Fruit fly (Drosophila melanogaster) Kc167 (cell line): ENCODE measurements around the gene CG7049.

Experiments
- Myc ChIP-seq: fragments of >200 bp; optimal IDR thresholded peaks from 2 replicates; lab custom pipeline; 2017; ENCODE audit warnings: missing external identifiers
- Sin3A ChIP-seq: fragments of >200 bp; optimal IDR thresholded peaks from 2 replicates; lab custom pipeline; 2018; ENCODE audit warnings: missing external identifiers
- h ChIP-seq: fragments of >200 bp; optimal IDR thresholded peaks from 3 replicates; lab custom pipeline; 2018; ENCODE audit warnings: missing external identifiers
- insv ChIP-seq: fragments of >200 bp; optimal IDR thresholded peaks from 3 replicates; lab custom pipeline; 2018; ENCODE audit warnings: missing external identifiers
- psq ChIP-seq: fragments of >200 bp; optimal IDR thresholded peaks from 2 replicates; lab custom pipeline; 2017; ENCODE audit warnings: missing external identifiers
- ttk ChIP-seq: sonication (Bioruptor generic); optimal IDR thresholded peaks from 2 replicates; lab custom pipeline; 2017; ENCODE audit warnings: missing external identifiers

CG7049 gene

DNA sequence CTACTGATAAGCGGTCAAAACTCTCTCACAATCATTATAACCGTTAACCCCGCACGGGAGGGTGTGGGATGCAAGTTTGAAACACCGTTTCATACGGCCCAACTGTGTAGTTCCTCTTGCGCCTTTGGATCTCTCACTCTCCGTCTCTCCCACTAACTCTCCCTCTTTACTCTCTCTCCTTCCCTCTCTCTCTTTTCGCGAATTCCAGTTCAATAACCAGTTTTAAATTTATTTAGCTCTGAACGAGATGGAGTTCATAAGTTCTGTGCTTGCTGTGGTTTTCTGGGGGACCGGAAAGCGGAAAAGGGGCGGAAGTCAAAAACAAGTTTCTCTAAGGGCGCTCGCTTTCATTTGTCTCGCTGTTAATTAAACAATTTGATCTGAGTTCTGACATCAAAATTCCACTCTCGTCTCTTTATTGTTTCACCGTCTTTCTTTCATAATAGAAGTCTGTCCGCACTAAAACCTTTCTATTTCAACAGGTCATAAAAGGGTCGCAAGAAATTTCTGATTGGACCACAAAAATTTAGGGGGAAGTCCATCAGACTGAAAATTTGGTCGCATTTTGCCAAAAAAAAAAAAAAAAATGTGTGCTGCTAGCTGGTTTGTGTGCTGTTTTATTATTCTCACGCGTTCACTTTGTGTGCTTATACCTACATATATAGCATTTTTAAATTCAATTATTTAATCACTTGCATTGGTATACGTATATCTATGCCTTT lies 35.0 kb downstream of the CG7049 start:
- TF ChIP-seq ttk (lab: Kevin White, UChicago), result no peak
- TF ChIP-seq insv (lab: Kevin White, UChicago), result no peak

DNA sequence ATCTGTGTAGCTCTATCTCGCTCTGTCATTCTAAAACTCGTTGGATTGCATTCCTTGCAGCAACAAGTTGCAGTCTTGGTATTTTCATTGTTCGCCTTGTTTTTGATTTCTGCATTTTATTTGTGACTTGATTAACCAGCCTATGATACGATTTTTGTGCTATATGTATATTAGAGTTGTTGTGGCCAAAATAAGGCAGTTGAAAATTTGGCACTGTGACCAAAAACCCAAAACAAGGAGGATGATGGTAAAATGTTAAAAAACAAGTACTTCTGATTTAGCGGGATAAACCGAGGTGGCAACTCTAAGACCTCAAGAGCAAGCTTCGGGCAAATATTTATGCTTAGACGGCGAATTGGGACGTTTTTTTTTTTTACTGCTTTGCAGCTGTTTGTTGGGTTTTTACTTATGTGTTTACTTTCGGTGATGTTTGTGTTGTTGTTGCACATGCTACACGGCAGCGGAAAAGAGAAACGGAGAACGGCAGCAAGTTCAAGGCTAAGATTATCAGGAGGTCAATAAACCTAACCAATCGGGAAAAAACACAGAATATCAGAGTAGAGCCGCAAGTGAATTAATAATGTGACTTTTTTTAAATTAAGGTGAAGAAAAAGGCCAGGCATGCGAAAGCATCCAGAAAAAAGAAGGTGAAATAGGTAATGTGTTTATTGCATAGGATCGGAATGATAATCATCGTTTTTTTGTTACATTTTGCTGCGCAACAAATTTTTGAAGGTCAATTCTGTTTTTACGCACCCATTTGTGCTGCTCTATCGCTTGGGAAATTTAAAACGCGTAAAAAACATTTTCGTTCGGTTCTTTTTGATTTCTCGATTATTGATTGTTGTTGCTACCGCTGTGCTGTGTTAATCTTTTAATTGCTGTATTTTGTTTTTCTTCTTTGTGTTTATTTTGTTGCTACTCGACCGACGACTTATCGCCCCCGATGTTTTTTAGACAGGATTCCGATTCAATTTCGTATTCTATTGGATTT lies 36.2 kb downstream of the CG7049 start:
- TF ChIP-seq insv (lab: Kevin White, UChicago), result no peak
- TF ChIP-seq psq (lab: Kevin White, UChicago), result no peak
- TF ChIP-seq h (lab: Kevin White, UChicago), result no peak
- no peak for TF ChIP-seq Sin3A (lab: Kevin White, UChicago)
- no peak for TF ChIP-seq Myc (lab: Kevin White, UChicago)
- no peak for TF ChIP-seq ttk (lab: Kevin White, UChicago)

DNA sequence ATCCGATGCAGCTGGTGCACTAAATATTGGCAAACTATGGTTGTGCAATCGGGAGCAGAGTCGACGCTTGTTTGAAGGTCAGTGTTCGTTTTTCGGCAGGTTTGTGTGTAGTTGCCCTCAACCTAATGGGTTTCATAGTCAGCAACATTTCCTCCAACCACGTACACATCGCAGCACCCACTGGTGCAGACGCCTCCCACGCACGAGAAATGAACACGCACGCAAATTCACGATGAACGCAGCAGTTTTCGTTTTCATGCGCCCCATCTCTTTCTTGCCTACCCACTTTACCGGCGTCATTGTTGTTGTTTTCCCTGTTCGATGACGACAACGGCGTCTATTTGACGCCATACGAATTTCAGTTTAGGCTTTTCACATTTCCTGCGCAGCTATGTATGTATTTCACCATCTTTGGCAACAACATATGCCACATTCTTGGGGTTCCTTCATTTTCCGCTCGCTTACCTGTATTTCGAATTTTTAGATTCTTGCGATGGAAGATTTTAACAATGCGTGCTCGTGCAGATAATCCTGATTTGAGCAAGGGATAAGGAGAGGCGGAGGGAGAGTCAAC lies 38.3 kb downstream of the CG7049 start:
- TF ChIP-seq ttk (lab: Kevin White, UChicago) (no peak), insv (lab: Kevin White, UChicago) (no peak), h (lab: Kevin White, UChicago) (no peak), Sin3A (lab: Kevin White, UChicago) (no peak), Myc (lab: Kevin White, UChicago) (no peak), psq (lab: Kevin White, UChicago) (no peak)

DNA sequence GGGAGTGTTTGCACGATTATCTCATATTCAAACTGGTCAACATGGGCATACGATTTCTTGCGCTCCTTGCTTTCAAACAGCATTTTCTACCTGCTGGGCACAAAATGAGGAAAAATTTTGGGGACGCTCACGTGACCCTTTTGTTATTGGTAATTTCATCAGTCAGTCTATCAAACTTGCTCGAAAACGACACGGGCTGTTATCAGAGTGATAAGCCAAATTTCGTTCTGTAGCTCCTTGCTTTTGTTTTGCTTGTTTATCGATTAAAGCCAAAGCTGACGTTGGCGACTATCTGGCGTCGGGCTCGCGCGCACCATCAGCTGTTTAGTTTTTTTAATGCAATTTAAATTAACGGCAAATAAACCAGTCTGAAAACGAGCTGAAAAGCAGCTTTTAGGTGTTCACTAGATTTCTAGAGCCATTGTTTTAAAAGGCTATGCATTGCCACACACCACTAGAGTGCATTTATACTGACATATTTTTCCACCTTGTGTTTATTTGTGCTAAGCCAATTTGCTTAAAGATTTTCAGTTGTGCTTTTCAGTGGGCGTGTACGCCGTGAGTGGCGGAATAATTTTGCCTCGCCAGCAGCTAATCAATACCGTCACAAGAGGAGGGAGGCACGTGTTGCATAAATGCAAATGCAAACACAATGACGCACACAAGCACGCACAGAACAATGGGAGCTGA lies 39.3 kb downstream of the CG7049 start:
- TF ChIP-seq ttk (lab: Kevin White, UChicago) (no peak), Sin3A (lab: Kevin White, UChicago) (no peak), psq (lab: Kevin White, UChicago) (no peak), h (lab: Kevin White, UChicago) (no peak), insv (lab: Kevin White, UChicago) (no peak), Myc (lab: Kevin White, UChicago) (no peak)

DNA sequence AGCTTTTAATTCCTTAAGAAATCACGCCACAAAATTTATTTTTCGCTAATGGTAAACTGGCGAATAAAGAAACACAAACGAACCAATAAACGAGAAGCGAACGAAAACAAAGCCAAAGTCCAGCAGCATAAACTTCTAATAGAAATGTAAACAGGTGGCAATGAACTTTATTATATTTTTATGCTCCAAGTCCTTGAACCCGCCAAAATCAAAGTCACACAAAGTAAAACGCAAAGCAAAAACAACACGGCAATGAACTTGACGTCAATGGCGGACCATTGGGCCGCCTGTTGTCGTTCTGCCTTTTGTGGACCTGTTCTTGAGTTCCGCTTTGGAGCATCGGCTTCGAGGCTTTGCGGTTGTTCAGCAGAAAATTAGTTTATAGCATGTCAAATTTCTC lies 41.2 kb downstream of the CG7049 start:
- TF ChIP-seq Myc (lab: Kevin White, UChicago), result no peak
- TF ChIP-seq ttk (lab: Kevin White, UChicago), result no peak
- no peak for TF ChIP-seq psq (lab: Kevin White, UChicago)
- no peak for TF ChIP-seq insv (lab: Kevin White, UChicago)
- TF ChIP-seq Sin3A (lab: Kevin White, UChicago), result no peak
- no peak for TF ChIP-seq h (lab: Kevin White, UChicago)

DNA sequence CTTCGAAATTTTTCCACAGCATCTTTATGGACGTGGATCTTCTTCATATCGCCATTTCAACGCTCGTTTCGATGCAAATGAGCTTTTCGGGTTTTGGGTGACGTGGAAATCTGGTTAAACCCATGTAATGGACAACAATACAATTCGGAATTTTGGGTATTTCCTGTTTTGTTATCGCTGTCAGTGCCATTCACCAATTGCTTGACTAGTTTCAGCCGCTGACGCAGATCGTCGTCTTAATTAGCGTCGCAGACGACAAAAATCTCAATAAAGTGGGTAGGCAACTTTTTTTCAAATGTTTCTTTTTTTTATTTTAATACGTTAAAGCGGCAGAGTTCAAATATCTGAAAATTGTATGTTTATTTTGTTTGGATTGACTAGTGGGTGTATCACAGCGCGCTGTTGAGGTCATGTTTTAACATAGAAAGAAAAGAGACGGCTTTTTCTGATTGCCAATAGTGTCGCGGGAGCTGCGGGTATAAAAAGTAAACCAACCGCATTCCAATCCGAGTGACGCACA lies 42.2 kb downstream of the CG7049 start:
- TF ChIP-seq Myc (lab: Kevin White, UChicago), result no peak
- no peak for TF ChIP-seq ttk (lab: Kevin White, UChicago)
- no peak for TF ChIP-seq insv (lab: Kevin White, UChicago)
- no peak for TF ChIP-seq psq (lab: Kevin White, UChicago)
- TF ChIP-seq Sin3A (lab: Kevin White, UChicago), result no peak
- no peak for TF ChIP-seq h (lab: Kevin White, UChicago)

DNA sequence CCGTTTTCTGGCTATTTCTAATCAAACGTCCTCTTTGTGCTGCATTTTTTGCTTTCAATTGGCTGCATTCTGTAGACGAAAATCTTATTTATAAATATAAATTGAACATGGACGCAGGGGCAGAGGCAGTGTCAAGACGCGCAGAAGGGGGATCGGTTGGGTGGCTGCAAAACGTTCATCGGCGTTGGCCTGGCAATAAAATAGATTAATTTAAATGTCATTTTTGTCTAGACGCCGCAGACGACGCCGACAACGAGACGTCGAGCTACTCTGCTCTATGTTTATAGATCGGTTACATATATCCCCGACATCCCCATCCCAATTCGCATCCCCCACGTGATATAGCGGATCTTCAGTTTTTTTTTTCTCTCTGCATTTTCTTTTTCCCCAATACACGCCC lies 42.6 kb downstream of the CG7049 start:
- no peak for TF ChIP-seq Myc (lab: Kevin White, UChicago)
- no peak for TF ChIP-seq ttk (lab: Kevin White, UChicago)
- no peak for TF ChIP-seq Sin3A (lab: Kevin White, UChicago)
- TF ChIP-seq insv (lab: Kevin White, UChicago), result no peak
- TF ChIP-seq psq (lab: Kevin White, UChicago), result no peak
- TF ChIP-seq h (lab: Kevin White, UChicago), result no peak

DNA sequence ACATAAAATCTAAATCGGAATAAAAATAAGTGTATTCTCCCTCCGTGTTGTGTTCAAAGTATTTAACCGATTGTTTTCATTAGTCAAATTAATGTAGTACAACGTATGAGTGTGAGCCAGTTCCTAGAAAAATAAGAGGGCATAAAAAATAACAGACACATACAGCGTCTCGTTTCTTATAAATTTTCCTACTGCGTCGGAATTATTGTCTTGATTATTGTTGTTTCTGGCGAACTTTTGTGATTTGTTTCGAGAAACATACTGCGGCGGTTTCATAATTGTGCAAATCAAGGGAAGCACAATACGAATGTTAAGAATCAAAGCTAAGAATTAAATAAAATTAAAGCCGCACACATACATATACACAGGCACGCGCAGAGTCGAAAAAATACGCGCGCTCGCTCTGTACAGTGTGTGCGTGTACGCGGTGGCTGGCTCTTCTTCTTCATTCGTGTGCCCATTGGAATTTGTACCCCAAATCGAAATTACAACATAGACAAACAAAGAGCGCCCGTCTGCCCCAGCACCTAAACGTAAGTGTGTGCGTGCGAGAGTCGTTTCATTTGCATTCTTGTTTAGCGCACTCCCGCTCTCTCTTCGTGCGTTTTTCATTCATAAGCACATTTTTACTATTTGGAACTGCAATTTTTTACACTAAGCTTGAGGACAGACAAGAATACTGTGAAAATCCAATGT lies 43.9 kb downstream of the CG7049 start:
- TF ChIP-seq ttk (lab: Kevin White, UChicago) (no peak), Myc (lab: Kevin White, UChicago) (no peak), h (lab: Kevin White, UChicago) (no peak), psq (lab: Kevin White, UChicago) (no peak), insv (lab: Kevin White, UChicago) (no peak), Sin3A (lab: Kevin White, UChicago) (no peak)

DNA sequence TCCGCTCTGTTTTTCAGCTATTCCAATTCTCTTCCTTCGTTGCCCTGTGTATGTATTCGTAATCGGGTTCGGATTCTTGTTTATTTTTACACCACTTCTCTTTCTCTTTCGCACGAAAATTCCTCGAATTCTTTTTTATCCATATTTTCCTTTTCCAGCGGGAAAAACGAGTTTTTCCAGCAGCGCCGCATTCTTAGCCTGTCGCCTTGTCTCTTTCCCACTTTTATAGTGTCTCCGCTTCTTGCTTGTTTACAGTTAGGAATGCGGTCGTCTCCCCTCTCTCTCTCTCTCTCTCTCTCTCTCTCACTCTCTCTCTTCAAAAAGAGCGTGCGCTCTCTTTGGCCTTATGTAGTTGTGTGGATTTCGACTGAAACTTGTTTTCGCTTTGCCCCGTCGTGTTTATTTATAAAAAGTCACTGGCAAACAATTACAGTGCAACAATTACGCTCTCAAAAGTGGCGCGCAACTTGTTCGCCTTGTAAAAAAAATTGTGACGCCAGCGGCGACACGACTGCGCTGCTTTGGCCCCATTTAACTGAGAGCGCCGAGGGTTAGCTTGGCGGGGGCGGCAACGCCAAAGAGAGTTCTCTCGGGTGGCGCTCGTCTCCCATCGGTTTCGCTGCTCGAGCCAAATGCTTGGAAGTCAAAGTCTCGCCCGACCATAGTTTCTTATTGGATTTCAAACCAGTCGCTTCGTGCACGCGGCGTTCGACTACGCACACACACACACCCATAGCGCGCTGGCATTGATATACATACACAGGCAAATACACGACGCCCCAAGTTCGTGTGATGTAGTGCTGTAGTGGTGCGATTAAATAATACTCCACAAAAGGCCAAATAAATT lies 44.7 kb downstream of the CG7049 start:
- TF ChIP-seq ttk (lab: Kevin White, UChicago), result no peak
- no peak for TF ChIP-seq psq (lab: Kevin White, UChicago)
- no peak for TF ChIP-seq Myc (lab: Kevin White, UChicago)
- TF ChIP-seq h (lab: Kevin White, UChicago), result no peak
- TF ChIP-seq insv (lab: Kevin White, UChicago), result no peak
- no peak for TF ChIP-seq Sin3A (lab: Kevin White, UChicago)
